Worm (Caenorhabditis elegans) whole organism, midembryonic: ENCODE measurements around the gene D2045.5.

Source experiments
- flt-1 ChIP-seq: fragments of 200-800 bp; sonication (Bioruptor generic); IDR thresholded peaks from 2 replicates; pipeline ENCODE4 v1.3.6; 2022; ENCODE audit warnings: missing genetic modification characterization, missing compliant biosample characterization
- med-1 ChIP-seq: sonication (generic microtip); optimal IDR thresholded peaks from 2 replicates; lab custom pipeline; 2017; ENCODE audit warnings: missing genetic modification characterization, mild to moderate bottlenecking, missing compliant biosample characterization, antibody characterized with exemption, missing genetic modification reagents; ENCODE audit not compliant: insufficient read depth
- tab-1 ChIP-seq: fragments of 200-800 bp; sonication (Bioruptor generic); IDR thresholded peaks from 2 replicates; pipeline ENCODE4 v1.3.6; 2022; ENCODE audit warnings: missing genetic modification characterization, missing compliant biosample characterization

- TF ChIP-seq med-1 (GFP tag; lab: Kevin White, UChicago) (peak; percentile 99), tab-1 (GFP tag; lab: Robert Waterston, UW) (peak; percentile 98), flt-1 (peak; percentile 99)
Observed at ce11 chrIII:10461164-10461546, 8.3 kb downstream of the D2045.5 start, which contains the start of gene atx-2.
